Fruit fly (Drosophila melanogaster): ENCODE data around the gene CG7878.

Gene CG7878

DNA sequence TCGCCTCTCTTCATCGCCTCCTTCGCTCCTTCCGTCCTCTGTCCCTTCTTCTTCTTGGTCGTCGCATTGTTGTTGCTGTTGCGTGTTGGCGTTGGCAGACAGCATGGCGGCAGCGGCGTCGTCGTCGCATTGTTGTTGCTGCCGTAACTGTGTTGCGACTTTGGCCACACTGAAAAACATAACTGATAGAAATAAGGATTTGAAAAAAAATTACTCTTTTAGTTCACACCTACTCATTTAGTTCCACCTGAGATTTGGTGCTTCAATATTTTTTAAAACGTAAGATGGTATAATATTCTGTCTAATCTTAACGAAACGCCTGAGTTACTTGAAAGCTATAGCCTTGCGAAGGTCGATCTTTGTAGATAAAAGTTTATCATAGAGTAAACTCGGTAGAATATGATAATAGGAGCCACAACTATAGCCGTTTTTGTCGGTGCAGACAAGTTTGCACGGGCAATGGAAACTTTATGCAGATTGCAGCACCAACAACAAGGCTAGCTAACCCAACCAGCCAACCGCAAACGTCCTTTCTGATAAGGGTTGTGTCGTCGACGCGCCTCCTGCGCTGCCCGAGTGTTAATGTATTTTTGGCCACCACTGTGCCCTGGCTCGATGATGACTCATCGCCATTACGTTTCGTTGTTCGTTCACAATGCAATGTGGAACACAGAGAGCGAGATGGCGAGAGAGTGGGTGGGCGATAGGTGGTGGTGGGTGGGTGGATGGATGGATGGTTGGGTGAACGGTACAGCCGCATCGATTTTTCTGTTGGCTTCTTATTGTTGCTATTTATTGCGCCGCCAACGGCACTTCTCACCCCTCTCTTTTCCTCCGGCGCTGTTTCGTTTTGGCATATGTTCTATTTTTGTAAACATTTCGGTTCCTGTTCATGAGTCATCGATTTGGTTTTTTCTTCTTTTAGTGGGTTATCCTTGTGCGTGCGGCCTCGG is 9.4 kb upstream of the CG7878 start:
- no peak for TF ChIP-seq pad (GFP tag; optimal IDR thresholded peaks at IDR 0.05)
- peak; percentile 25 for TF ChIP-seq CG11617 (GFP tag; optimal IDR thresholded peaks at IDR 0.05)
- TF ChIP-seq bab1 (GFP tag; optimal IDR thresholded peaks at IDR 0.05), result no peak
- peak; percentile 75 for TF ChIP-seq CG7045 (GFP tag; optimal IDR thresholded peaks at IDR 0.05)
- no peak for TF ChIP-seq ovo (GFP tag; optimal IDR thresholded peaks at IDR 0.05)
- TF ChIP-seq cic (GFP tag; optimal IDR thresholded peaks at IDR 0.05), result no peak
- TF ChIP-seq Crg-1 (GFP tag; optimal IDR thresholded peaks at IDR 0.05), result peak; percentile 38
- TF ChIP-seq Mnt (GFP tag; optimal IDR thresholded peaks at IDR 0.05), result no peak
- peak; percentile 26 for TF ChIP-seq CG5204 (GFP tag; optimal IDR thresholded peaks at IDR 0.05)
- no peak for TF ChIP-seq cnc (optimal IDR thresholded peaks at IDR 0.05)
- peak; percentile 19 for TF ChIP-seq CG14711 (tag; optimal IDR thresholded peaks at IDR 0.05)
- no peak for TF ChIP-seq Hr96 (GFP tag; optimal IDR thresholded peaks at IDR 0.05)
- no peak for TF ChIP-seq CG1620 (GFP tag; optimal IDR thresholded peaks at IDR 0.05)
- peak; percentile 15 for TF ChIP-seq CG12768 (GFP tag; optimal IDR thresholded peaks at IDR 0.05)
- TF ChIP-seq CG7101 (tag; optimal IDR thresholded peaks at IDR 0.05), result peak; percentile 67
- peak; percentile 61 for TF ChIP-seq CG33017 (tag; optimal IDR thresholded peaks at IDR 0.05)
- TF ChIP-seq Clk (GFP tag; optimal IDR thresholded peaks at IDR 0.05), result no peak
- TF ChIP-seq toe (GFP tag; optimal IDR thresholded peaks at IDR 0.05), result peak; percentile 44
- peak; percentile 97 for TF ChIP-seq kay (GFP tag; ENCODE audit: borderline replicate concordance)
- no peak for TF ChIP-seq tj (GFP tag; optimal IDR thresholded peaks at IDR 0.05)

DNA sequence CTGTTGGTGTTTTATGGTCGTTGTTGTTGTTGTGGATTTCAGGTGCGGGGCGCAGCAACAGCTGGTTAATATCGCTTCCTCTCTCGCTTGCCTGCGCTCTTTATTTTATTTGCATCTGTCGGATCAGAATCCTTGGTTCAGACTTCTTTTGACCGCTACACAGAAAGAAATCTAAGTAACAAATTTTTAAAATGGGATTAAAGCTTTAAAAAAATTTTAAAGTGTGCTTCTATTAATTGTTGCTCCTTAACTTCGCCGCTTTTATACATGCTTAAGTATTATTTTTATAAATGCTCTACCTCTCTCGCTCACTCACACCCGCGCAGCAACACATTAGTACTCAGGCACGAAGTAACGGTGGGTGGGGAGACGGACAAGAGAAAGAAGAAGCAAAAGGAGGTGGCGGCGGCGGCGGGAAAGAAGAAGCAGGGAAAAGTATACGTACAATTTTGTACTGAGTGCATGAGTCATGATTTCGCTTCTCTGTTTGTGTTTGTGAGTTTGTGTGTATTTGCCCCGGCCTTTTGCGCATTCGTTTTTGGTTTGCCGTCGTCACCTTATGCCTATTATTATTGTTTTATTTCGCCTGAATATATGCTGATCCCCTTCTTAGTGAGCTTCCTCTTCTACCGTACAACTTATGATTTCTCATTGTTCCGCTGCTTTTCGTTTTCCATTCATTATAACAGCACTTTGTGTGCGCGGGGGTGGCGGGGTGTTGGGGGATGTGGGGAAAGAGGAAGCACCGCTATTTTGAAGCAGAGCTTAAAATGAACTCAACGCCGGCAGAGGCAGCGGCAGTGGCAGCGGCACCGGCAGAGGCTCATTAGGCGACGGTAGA is 8.5 kb upstream of the CG7878 start:
- peak; percentile 68 for TF ChIP-seq Mnt (GFP tag; optimal IDR thresholded peaks at IDR 0.05)
- peak; percentile 62 for TF ChIP-seq CG1620 (GFP tag; optimal IDR thresholded peaks at IDR 0.05)
- TF ChIP-seq Crg-1 (GFP tag; optimal IDR thresholded peaks at IDR 0.05), result no peak
- peak; percentile 83 for TF ChIP-seq ovo (GFP tag; optimal IDR thresholded peaks at IDR 0.05)
- peak; percentile 61 for TF ChIP-seq CG7101 (tag; optimal IDR thresholded peaks at IDR 0.05)
- peak; percentile 71 for TF ChIP-seq cic (GFP tag; optimal IDR thresholded peaks at IDR 0.05)
- peak; percentile 27 for TF ChIP-seq toe (GFP tag; optimal IDR thresholded peaks at IDR 0.05)
- peak; percentile 29 for TF ChIP-seq CG11617 (GFP tag; optimal IDR thresholded peaks at IDR 0.05)
- peak; percentile 70 for TF ChIP-seq Hr96 (GFP tag; optimal IDR thresholded peaks at IDR 0.05)
- TF ChIP-seq pad (GFP tag; optimal IDR thresholded peaks at IDR 0.05), result peak; percentile 99
- no peak for TF ChIP-seq CG5204 (GFP tag; optimal IDR thresholded peaks at IDR 0.05)
- no peak for TF ChIP-seq cnc (optimal IDR thresholded peaks at IDR 0.05)
- TF ChIP-seq Clk (GFP tag; optimal IDR thresholded peaks at IDR 0.05), result no peak
- peak; percentile 59 for TF ChIP-seq CG33017 (tag; optimal IDR thresholded peaks at IDR 0.05)
- peak; percentile 53 for TF ChIP-seq CG14711 (tag; optimal IDR thresholded peaks at IDR 0.05)
- peak; percentile 71 for TF ChIP-seq CG12768 (GFP tag; optimal IDR thresholded peaks at IDR 0.05)
- TF ChIP-seq tj (GFP tag; optimal IDR thresholded peaks at IDR 0.05), result peak; percentile 88
- peak; percentile 27 for TF ChIP-seq bab1 (GFP tag; optimal IDR thresholded peaks at IDR 0.05)
- TF ChIP-seq kay (GFP tag; ENCODE audit: borderline replicate concordance), result peak; percentile 95
- peak; percentile 51 for TF ChIP-seq CG7045 (GFP tag; optimal IDR thresholded peaks at IDR 0.05)

DNA sequence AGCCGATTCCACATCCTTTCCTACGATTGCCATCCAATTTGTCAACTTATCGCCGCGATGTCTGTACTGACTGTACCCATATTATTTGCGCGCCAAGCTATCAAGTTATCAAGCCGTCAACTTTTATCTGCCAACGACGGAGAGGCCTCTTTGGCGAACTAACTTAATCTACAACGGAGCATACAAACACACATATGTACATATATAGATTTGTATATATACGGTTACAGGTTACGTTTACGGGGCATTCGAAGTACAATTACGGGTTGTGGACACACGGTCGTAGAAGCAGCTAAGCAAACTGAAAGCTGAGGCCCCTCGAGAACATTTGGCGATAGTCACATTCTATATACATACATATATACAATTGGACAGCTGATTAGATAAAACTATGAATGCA is 7.3 kb upstream of the CG7878 start:
- TF ChIP-seq Mnt (GFP tag; optimal IDR thresholded peaks at IDR 0.05) (peak; percentile 77), tj (GFP tag; optimal IDR thresholded peaks at IDR 0.05) (no peak), CG14711 (tag; optimal IDR thresholded peaks at IDR 0.05) (no peak), CG12768 (GFP tag; optimal IDR thresholded peaks at IDR 0.05) (peak; percentile 67), cnc (optimal IDR thresholded peaks at IDR 0.05) (no peak), bab1 (GFP tag; optimal IDR thresholded peaks at IDR 0.05) (no peak), Hr96 (GFP tag; optimal IDR thresholded peaks at IDR 0.05) (peak; percentile 35), CG11617 (GFP tag; optimal IDR thresholded peaks at IDR 0.05) (peak; percentile 41), CG7101 (tag; optimal IDR thresholded peaks at IDR 0.05) (peak; percentile 68), ovo (GFP tag; optimal IDR thresholded peaks at IDR 0.05) (peak; percentile 76), Clk (GFP tag; optimal IDR thresholded peaks at IDR 0.05) (no peak), toe (GFP tag; optimal IDR thresholded peaks at IDR 0.05) (peak; percentile 9), cic (GFP tag; optimal IDR thresholded peaks at IDR 0.05) (peak; percentile 91), CG7045 (GFP tag; optimal IDR thresholded peaks at IDR 0.05) (peak; percentile 26), CG33017 (tag; optimal IDR thresholded peaks at IDR 0.05) (peak; percentile 50), Crg-1 (GFP tag; optimal IDR thresholded peaks at IDR 0.05) (peak; percentile 31), CG5204 (GFP tag; optimal IDR thresholded peaks at IDR 0.05) (no peak), CG1620 (GFP tag; optimal IDR thresholded peaks at IDR 0.05) (no peak), kay (GFP tag; ENCODE audit: borderline replicate concordance) (peak; percentile 96), pad (GFP tag; optimal IDR thresholded peaks at IDR 0.05) (peak; percentile 17)

DNA sequence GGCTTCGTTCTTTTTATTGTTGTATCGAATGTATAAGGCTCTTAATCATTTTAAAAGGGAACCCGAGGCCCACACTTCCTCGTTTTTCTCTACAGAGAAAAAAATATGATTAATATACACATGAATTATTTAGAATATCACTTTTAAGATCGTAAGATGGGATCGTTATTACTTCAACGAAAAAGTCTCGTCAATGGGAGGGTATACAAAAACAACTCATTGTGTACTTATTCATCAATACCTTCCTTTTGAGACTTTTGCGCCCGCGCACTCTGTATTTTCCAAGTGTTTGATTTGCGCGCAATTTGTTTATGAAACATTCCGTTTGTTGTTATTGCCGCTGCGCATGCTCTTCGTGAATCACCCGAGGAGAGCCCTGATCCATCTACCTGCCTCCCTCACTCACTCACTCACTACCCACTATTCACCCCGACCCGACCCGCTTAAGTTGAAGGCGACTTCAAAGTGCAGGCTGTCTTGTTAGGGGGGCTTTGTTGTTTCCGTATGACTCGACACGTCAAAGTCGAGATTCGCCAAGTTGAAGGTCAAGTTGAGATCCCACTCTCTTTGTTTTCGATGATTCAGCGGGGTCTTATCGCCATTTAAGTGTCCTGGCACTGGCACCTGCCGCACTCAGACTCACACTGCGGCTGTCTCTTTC is 6.4 kb upstream of the CG7878 start:
- TF ChIP-seq CG5204 (GFP tag; optimal IDR thresholded peaks at IDR 0.05) (no peak), Clk (GFP tag; optimal IDR thresholded peaks at IDR 0.05) (no peak), toe (GFP tag; optimal IDR thresholded peaks at IDR 0.05) (no peak), pad (GFP tag; optimal IDR thresholded peaks at IDR 0.05) (no peak), CG12768 (GFP tag; optimal IDR thresholded peaks at IDR 0.05) (no peak), CG7101 (tag; optimal IDR thresholded peaks at IDR 0.05) (no peak), bab1 (GFP tag; optimal IDR thresholded peaks at IDR 0.05) (no peak), cic (GFP tag; optimal IDR thresholded peaks at IDR 0.05) (no peak), tj (GFP tag; optimal IDR thresholded peaks at IDR 0.05) (no peak), kay (GFP tag; ENCODE audit: borderline replicate concordance) (no peak), CG33017 (tag; optimal IDR thresholded peaks at IDR 0.05) (no peak), Crg-1 (GFP tag; optimal IDR thresholded peaks at IDR 0.05) (no peak), CG1620 (GFP tag; optimal IDR thresholded peaks at IDR 0.05) (no peak), Mnt (GFP tag; optimal IDR thresholded peaks at IDR 0.05) (no peak), Hr96 (GFP tag; optimal IDR thresholded peaks at IDR 0.05) (no peak), ovo (GFP tag; optimal IDR thresholded peaks at IDR 0.05) (no peak), CG7045 (GFP tag; optimal IDR thresholded peaks at IDR 0.05) (no peak), cnc (optimal IDR thresholded peaks at IDR 0.05) (no peak)
